Fruit fly (Drosophila melanogaster) whole organism, embryonic: ENCODE data around the gene SclB.

ENCODE experiments used
- CG11695 ChIP-seq: fragments of 200-800 bp; sonication (Bioruptor generic); IDR thresholded peaks from 3 replicates; pipeline ENCODE4 v1.3.6; 2022; ENCODE audit warnings: missing biosample characterization, missing genetic modification characterization
- CG17829 ChIP-seq: fragments of 200-800 bp; optimal IDR thresholded peaks from 2 replicates; lab custom pipeline; 2019; ENCODE audit warnings: missing biosample characterization, mild to moderate bottlenecking, missing genetic modification characterization, moderate library complexity
- Camta ChIP-seq: fragments of 200-800 bp; sonication (Bioruptor generic); optimal IDR thresholded peaks from 2 replicates; lab custom pipeline; 2016; ENCODE audit warnings: missing biosample characterization, missing genetic modification characterization
- H2.0 ChIP-seq: fragments of 200-800 bp; sonication (Bioruptor generic); IDR thresholded peaks from 2 replicates; pipeline ENCODE4 v1.3.6; 2022; ENCODE audit warnings: missing biosample characterization, missing genetic modification characterization
- MBD-R2 ChIP-seq: fragments of 200-800 bp; sonication (Bioruptor generic); IDR thresholded peaks from 2 replicates; pipeline ENCODE4 v1.3.6; 2022; ENCODE audit warnings: missing biosample characterization, missing genetic modification characterization
- shn ChIP-seq: fragments of 200-800 bp; sonication (Bioruptor generic); optimal IDR thresholded peaks from 3 replicates; lab custom pipeline; 2016; ENCODE audit warnings: missing biosample characterization, missing genetic modification characterization

dm6 chr2L:16790671-16791270 lies 47.0 kb upstream of the SclB start, which contains the start of gene Cyt-b5-r:
- no peak for TF ChIP-seq MBD-R2 (GFP tag; lab: Robert Waterston, UW)
- TF ChIP-seq shn (GFP tag; lab: Kevin White, UChicago): no peak
- TF ChIP-seq H2.0 (GFP tag; lab: Robert Waterston, UW): no peak
- no peak for TF ChIP-seq Camta
- TF ChIP-seq CG11695 (GFP tag; lab: Robert Waterston, UW): no peak
- no peak for TF ChIP-seq CG17829 (tag; lab: Kevin White, UChicago)
